Fruit fly (Drosophila melanogaster): Measurements from ENCODE around the gene CstF50.
A peak's percentile ranks its signal among the peaks of the same experiment; 100 is the strongest.

DNA sequence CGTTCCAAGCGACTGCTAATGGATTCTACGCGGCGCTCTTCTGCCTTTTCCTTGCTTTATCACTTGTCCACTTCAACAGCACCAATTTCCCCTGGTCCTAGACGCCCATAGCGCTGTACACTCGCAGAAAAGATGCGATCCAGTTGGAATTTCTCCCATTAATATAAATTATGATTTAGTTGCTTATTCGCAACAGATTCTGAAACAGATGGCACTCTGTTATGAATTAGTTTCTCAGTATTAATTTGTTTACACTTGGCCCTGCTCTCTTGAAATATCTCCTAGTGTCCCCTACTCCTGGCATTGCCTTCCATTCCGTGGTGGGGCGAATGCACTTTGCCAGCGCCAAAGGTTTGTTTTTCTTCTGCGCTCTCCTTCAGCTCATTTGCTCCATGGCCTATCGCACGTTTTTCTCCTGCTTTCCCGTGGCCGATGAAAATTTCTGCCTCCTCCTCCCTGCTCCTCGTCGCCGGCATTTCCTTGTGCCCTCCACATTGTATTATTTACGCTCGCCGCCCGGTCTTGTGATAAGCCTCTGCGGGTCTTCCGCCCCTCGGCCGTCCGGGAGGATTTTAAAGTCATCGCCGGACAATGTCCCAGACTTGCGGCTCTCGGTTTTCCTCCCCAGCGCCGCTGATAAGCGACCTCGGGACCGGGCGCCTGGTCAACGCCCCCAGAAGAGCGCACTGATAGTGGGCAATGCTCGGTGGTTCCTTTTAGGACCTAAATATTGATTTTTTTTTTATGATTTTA, 30.4 kb downstream of the CstF50 start:
- no peak for TF ChIP-seq psq (optimal IDR thresholded peaks at IDR 0.05)
- TF ChIP-seq EcR (GFP tag; optimal IDR thresholded peaks at IDR 0.05), result peak in 1 of 2 experiments; percentile 82
- no peak for TF ChIP-seq pan (optimal IDR thresholded peaks at IDR 0.05)
- TF ChIP-seq CG8478 (optimal IDR thresholded peaks at IDR 0.05), result no peak
- TF ChIP-seq Dll (optimal IDR thresholded peaks at IDR 0.05), result no peak
